Worm (Caenorhabditis elegans) whole organism, mixed stage, embryonic: ENCODE measurements around the gene F13E9.16.

Source experiments
- blmp-1 ChIP-seq: fragments of 150-350 bp; optimal IDR thresholded peaks from 2 replicates; lab custom pipeline; 2014; ENCODE audit warnings: missing biosample characterization, missing genetic modification characterization
- ces-1 ChIP-seq: fragments of 150-350 bp; optimal IDR thresholded peaks from 2 replicates; lab custom pipeline; 2014; ENCODE audit warnings: missing biosample characterization, missing genetic modification reagents, missing genetic modification characterization
- elt-3 ChIP-seq: fragments of 150-350 bp; optimal IDR thresholded peaks from 2 replicates; lab custom pipeline; 2014; ENCODE audit warnings: missing biosample characterization, missing genetic modification characterization
- lin-13 ChIP-seq: fragments of 150-350 bp; optimal IDR thresholded peaks from 2 replicates; lab custom pipeline; 2014; ENCODE audit warnings: missing biosample characterization, missing genetic modification characterization
- lin-32 ChIP-seq: fragments of 200-800 bp; sonication (Bioruptor generic); optimal IDR thresholded peaks from 2 replicates; lab custom pipeline; 2018; ENCODE audit warnings: mild to moderate bottlenecking, missing genetic modification characterization, missing compliant biosample characterization
- mep-1 ChIP-seq: fragments of 150-350 bp; optimal IDR thresholded peaks from 2 replicates; lab custom pipeline; 2017; ENCODE audit warnings: missing biosample characterization, missing genetic modification reagents, missing genetic modification characterization, inconsistent platforms
- nhr-12 ChIP-seq: fragments of 150-350 bp; optimal IDR thresholded peaks from 2 replicates; lab custom pipeline; 2014; ENCODE audit warnings: missing biosample characterization, missing genetic modification characterization
- nhr-237 ChIP-seq: fragments of 150-350 bp; optimal IDR thresholded peaks from 2 replicates; lab custom pipeline; 2014; ENCODE audit warnings: missing biosample characterization, missing genetic modification characterization
- pha-4 ChIP-seq: fragments of 150-350 bp; optimal IDR thresholded peaks from 2 replicates; lab custom pipeline; 2018; ENCODE audit warnings: missing biosample characterization, missing genetic modification reagents, missing genetic modification characterization
- sem-2 ChIP-seq: fragments of 200-800 bp; sonication (Bioruptor generic); optimal IDR thresholded peaks from 2 replicates; lab custom pipeline; 2018; ENCODE audit warnings: mild to moderate bottlenecking, missing genetic modification characterization, missing compliant biosample characterization
- snpc-4 ChIP-seq: fragments of 150-350 bp; optimal IDR thresholded peaks from 2 replicates; lab custom pipeline; 2014; ENCODE audit warnings: missing biosample characterization, missing genetic modification characterization

DNA sequence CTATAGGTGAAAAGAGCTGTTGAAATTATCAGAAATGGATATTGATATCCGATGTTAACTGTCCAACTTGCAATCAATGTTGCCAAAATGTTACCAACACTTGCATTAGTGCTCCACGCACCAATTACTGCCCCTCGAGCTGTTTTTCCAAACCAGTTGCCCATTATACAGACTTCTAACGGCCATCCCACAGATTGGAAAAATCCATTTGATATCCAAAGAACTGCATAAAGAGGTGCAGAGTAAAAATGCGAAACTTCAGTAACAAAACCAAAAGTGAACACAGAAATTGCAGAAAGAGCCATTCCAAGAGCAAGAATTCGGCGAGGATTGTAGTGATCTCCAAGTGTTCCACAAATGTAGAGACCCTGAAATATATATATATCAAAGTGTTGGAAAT, 33.1 kb downstream of the F13E9.16 start:
- TF ChIP-seq nhr-237 (tag; lab: Kevin White, UChicago) (no peak), lin-13 (tag; lab: Kevin White, UChicago) (no peak), elt-3 (tag; lab: Kevin White, UChicago) (no peak), sem-2 (no peak), pha-4 (tag; lab: Kevin White, UChicago) (no peak), mep-1 (tag; lab: Kevin White, UChicago) (no peak), blmp-1 (tag; lab: Kevin White, UChicago) (no peak), snpc-4 (tag; lab: Kevin White, UChicago) (no peak), nhr-12 (no peak), lin-32 (no peak), ces-1 (GFP tag; lab: Kevin White, UChicago) (no peak)
